Worm (Caenorhabditis elegans) whole organism, early embryonic: ENCODE data around the gene Y54G2A.52.

Experiments
- B0310.2 ChIP-seq: sonication (generic microtip); optimal IDR thresholded peaks from 2 replicates; lab custom pipeline; 2016; ENCODE audit warnings: mild to moderate bottlenecking, missing genetic modification characterization, missing compliant biosample characterization
- F13C5.2 ChIP-seq: sonication (generic microtip); optimal IDR thresholded peaks from 2 replicates; lab custom pipeline; 2017; ENCODE audit warnings: mild to moderate bottlenecking, missing genetic modification characterization, inconsistent platforms, missing compliant biosample characterization
- aly-1 ChIP-seq: sonication (generic microtip); optimal IDR thresholded peaks from 2 replicates; lab custom pipeline; 2016; ENCODE audit warnings: missing genetic modification characterization, missing compliant biosample characterization
- ama-1 ChIP-seq: fragments of 150-350 bp; optimal IDR thresholded peaks from 2 replicates; lab custom pipeline; 2014
- ceh-13 ChIP-seq: fragments of 200-800 bp; sonication (Bioruptor generic); optimal IDR thresholded peaks from 2 replicates; lab custom pipeline; 2018; ENCODE audit warnings: mild to moderate bottlenecking, missing genetic modification characterization, missing compliant biosample characterization
- ceh-36 ChIP-seq: sonication (generic microtip); optimal IDR thresholded peaks from 2 replicates; lab custom pipeline; 2016; ENCODE audit warnings: missing genetic modification characterization, inconsistent platforms, missing compliant biosample characterization
- ets-7 ChIP-seq: sonication (generic microtip); optimal IDR thresholded peaks from 2 replicates; lab custom pipeline; 2016; ENCODE audit warnings: missing genotype, missing genetic modification characterization, missing compliant biosample characterization
- flt-1 ChIP-seq: fragments of 200-800 bp; sonication (Bioruptor generic); IDR thresholded peaks from 2 replicates; pipeline ENCODE4 v1.3.6; 2022; ENCODE audit warnings: missing genetic modification characterization, missing compliant biosample characterization
- hmbx-1 ChIP-seq: sonication (generic microtip); optimal IDR thresholded peaks from 2 replicates; lab custom pipeline; 2016; ENCODE audit warnings: mild to moderate bottlenecking, missing genetic modification characterization, missing compliant biosample characterization
- hmg-4 ChIP-seq: fragments of 200-800 bp; sonication (Bioruptor generic); optimal IDR thresholded peaks from 2 replicates; lab custom pipeline; 2018; ENCODE audit warnings: mild to moderate bottlenecking, missing genetic modification characterization, missing compliant biosample characterization
- hnd-1 ChIP-seq: sonication (generic microtip); optimal IDR thresholded peaks from 2 replicates; lab custom pipeline; 2016; ENCODE audit warnings: missing genetic modification characterization, missing compliant biosample characterization
- pes-1 ChIP-seq: fragments of 200-800 bp; sonication (Bioruptor generic); IDR thresholded peaks from 2 replicates; pipeline ENCODE4 v1.3.6; 2022; ENCODE audit warnings: missing genetic modification reagents, missing genetic modification characterization, missing compliant biosample characterization
- scrt-1 ChIP-seq: fragments of 200-800 bp; sonication (Bioruptor generic); IDR thresholded peaks from 2 replicates; pipeline ENCODE4 v1.3.6; 2022; ENCODE audit warnings: missing genetic modification characterization, missing compliant biosample characterization
- sea-1 ChIP-seq: fragments of 200-800 bp; sonication (Bioruptor generic); conservative IDR thresholded peaks from 2 replicates; pipeline ENCODE4 v1.3.6; 2022; ENCODE audit warnings: missing genetic modification characterization, missing compliant biosample characterization
- tbx-11 ChIP-seq: fragments of 200-800 bp; sonication (Bioruptor generic); IDR thresholded peaks from 2 replicates; pipeline ENCODE4 v1.3.6; 2022; ENCODE audit warnings: missing genetic modification characterization, missing compliant biosample characterization
- tbx-37 ChIP-seq: fragments of 200-800 bp; sonication (Bioruptor generic); conservative IDR thresholded peaks from 2 replicates; pipeline ENCODE4 v1.3.6; 2022; ENCODE audit warnings: missing genetic modification reagents, missing genetic modification characterization, missing compliant biosample characterization
- tra-4 ChIP-seq: sonication (generic microtip); optimal IDR thresholded peaks from 2 replicates; lab custom pipeline; 2017; ENCODE audit warnings: missing genetic modification characterization, missing compliant biosample characterization

Y54G2A.52 gene

DNA sequence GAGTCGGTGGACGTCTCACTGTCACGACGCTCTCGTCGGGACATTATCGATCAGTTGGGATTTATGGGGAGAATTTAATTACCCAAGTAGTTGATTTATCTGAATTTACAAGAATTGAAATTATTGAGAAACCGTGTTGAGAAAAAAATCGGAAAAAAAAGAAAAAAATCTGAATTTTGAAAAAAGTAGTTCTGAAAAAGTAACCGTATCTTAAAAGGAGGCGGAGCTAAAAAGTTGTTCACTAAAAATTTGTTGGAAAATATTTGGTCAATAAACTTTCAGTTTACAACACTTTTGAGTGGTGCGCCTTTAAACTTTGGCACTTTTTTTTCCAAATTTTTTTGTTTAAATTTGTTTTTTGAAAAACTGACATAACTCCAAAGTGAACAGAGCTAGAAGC is 26.8 kb downstream of the Y54G2A.52 start, which contains the start of gene Y54G2A.11:
Gene Y54G2A.11 (minus strand): TSS at position 101 of the 400 bp plus-strand sequence.
- TF ChIP-seq F13C5.2 = no peak
- TF ChIP-seq tbx-37 = no peak
- TF ChIP-seq ets-7 (tag; lab: Kevin White, UChicago) = no peak
- TF ChIP-seq tbx-11 (GFP tag; lab: Robert Waterston, UW) = no peak

DNA sequence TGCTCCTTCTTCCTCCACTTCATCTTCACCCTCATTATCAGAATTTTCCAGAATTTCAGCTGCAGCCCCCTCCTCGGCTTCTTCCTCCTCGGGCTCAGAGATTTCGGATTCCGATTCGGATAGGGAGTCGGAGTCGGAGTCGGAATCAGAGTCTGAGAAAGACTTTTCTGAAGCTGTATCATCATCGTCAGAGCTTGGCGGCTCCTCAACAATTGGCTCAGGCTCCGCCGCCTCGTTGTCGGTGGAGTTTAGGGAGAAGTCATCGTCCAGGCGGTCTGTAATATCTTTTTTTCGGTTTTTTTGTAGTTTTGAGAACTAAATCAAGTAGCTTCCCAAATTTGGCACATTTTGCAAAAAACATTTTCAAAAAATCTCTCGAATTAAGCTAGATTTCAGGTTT is 27.7 kb downstream of the Y54G2A.52 start:
- TF ChIP-seq B0310.2 (tag; lab: Kevin White, UChicago) (no peak), tbx-37 (no peak), ceh-36 (tag; lab: Kevin White, UChicago) (no peak), aly-1 (tag; lab: Kevin White, UChicago) (no peak), ama-1 (lab: Kevin White, UChicago) (no peak), ets-7 (tag; lab: Kevin White, UChicago) (no peak), F13C5.2 (no peak), pes-1 (no peak), flt-1 (GFP tag; lab: Robert Waterston, UW) (no peak), hmg-4 (GFP tag; lab: Kevin White, UChicago) (no peak), sea-1 (no peak), hnd-1 (tag; lab: Kevin White, UChicago) (no peak), tra-4 (tag; lab: Kevin White, UChicago) (no peak), scrt-1 (no peak), ceh-13 (GFP tag; lab: Kevin White, UChicago) (no peak), tbx-11 (GFP tag; lab: Robert Waterston, UW) (no peak)

DNA sequence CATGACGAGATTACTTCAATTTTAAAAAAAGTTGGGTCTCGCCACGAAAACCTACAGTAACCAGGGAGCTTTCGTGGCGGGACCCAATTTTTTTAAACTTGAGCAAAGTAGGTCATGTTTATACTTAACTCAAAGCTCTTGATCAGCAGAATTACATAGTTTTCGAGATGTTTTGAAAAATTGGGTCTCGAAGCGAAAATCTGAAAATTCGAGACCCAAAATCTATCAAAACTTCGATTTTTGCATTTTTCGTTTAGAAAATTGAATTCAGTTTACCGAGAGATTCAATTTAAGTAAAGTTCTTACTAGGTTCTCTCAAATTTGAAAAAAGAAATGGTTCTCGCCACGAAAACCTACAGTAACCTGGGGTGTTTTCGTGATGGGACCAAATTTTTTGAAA is 28.4 kb downstream of the Y54G2A.52 start:
- TF ChIP-seq ets-7 (tag; lab: Kevin White, UChicago) (no peak), ceh-36 (tag; lab: Kevin White, UChicago) (no peak), tbx-11 (GFP tag; lab: Robert Waterston, UW) (no peak), hmbx-1 (tag; lab: Kevin White, UChicago) (no peak), aly-1 (tag; lab: Kevin White, UChicago) (no peak), sea-1 (no peak), pes-1 (no peak), scrt-1 (no peak), tbx-37 (no peak), F13C5.2 (no peak), tra-4 (tag; lab: Kevin White, UChicago) (no peak), hnd-1 (tag; lab: Kevin White, UChicago) (no peak), ceh-13 (GFP tag; lab: Kevin White, UChicago) (no peak), hmg-4 (GFP tag; lab: Kevin White, UChicago) (no peak), B0310.2 (tag; lab: Kevin White, UChicago) (no peak), ama-1 (lab: Kevin White, UChicago) (no peak), flt-1 (GFP tag; lab: Robert Waterston, UW) (no peak)

DNA sequence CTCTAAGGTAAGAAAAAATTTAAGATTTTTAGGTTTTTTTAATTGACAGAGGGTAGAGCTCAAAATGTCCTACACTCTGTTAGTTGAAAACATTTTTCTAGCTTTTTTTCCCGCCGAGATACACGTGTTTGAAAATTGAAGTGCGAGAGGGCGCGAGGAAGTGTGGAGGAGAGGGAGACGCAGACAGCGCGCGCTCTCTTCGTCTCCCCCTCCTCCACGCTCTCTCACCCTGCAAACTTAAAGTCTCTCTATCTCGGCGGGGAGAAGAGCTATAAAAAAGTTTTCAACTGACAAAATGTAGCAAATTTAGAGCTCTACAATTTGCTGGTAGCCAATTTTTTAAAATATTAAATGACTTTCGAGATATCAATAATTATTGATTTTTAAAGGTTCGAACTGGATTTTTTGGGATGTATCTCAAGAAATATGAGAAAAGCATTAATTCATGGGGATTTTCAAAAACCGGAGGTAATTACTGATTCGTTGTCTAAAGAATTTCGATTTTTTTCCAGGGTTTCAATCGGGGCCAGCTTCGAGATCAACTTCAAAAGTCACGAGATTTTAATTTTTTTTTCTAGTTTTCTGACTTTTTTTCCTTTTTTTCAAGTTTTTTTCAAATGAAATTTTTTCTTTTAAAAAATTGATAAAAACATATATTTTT is 33.3 kb downstream of the Y54G2A.52 start:
- TF ChIP-seq scrt-1 (no peak), hnd-1 (tag; lab: Kevin White, UChicago) (no peak), tra-4 (tag; lab: Kevin White, UChicago) (no peak), ceh-13 (GFP tag; lab: Kevin White, UChicago) (no peak), pes-1 (no peak), ceh-36 (tag; lab: Kevin White, UChicago) (no peak), tbx-37 (no peak)

DNA sequence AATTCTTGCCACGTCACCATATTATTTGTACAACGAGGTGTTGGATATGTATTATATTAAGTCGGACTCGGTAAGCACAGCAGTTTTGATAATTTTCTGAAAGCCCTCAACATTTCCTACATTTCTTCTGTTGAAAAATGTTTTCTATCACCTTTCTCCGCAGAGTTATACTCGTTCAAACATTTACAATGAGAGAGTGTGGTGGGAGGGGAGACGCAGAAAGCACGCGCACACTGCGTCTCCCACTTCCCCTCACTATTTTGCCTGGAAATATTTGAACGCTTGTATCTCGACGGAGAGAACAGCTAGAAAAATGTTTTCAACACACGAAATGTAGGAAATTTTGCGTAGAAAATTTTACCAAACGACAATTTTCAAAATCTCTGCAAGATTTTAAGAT is 34.3 kb downstream of the Y54G2A.52 start:
- TF ChIP-seq sea-1 (no peak), ceh-13 (GFP tag; lab: Kevin White, UChicago) (no peak), flt-1 (GFP tag; lab: Robert Waterston, UW) (no peak)

DNA sequence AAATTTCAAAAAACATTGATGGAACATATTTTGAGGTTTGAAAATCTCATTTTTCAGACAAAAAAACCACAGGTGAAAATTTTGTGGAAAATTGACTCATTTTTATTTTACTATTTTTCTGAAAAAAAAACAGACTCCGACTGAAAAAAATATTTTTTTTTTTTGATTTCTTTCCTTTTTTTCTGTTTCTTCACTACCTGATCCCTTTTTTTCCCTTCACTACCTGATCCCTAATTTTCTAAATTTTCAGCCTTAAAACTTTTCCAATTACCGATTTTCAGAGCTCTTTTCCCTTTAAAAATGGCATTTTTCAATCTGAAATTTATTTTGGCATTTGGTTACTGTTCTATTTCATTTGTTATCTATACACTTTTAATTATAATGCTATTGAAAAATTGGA is 36.1 kb downstream of the Y54G2A.52 start, which contains the start of gene Y54G2A.77:
Gene Y54G2A.77 (plus strand): TSS at position 301 of the 400 bp plus-strand sequence.
- TF ChIP-seq hmbx-1 (tag; lab: Kevin White, UChicago) = no peak
- no peak for TF ChIP-seq B0310.2 (tag; lab: Kevin White, UChicago)
- TF ChIP-seq tbx-11 (GFP tag; lab: Robert Waterston, UW) = no peak
- TF ChIP-seq aly-1 (tag; lab: Kevin White, UChicago) = no peak
- no peak for TF ChIP-seq pes-1
- no peak for TF ChIP-seq ceh-36 (tag; lab: Kevin White, UChicago)
- no peak for TF ChIP-seq hnd-1 (tag; lab: Kevin White, UChicago)
- TF ChIP-seq ceh-13 (GFP tag; lab: Kevin White, UChicago) = no peak
- TF ChIP-seq hmg-4 (GFP tag; lab: Kevin White, UChicago) = no peak
- no peak for TF ChIP-seq ets-7 (tag; lab: Kevin White, UChicago)
- TF ChIP-seq flt-1 (GFP tag; lab: Robert Waterston, UW) = no peak
- no peak for TF ChIP-seq scrt-1

DNA sequence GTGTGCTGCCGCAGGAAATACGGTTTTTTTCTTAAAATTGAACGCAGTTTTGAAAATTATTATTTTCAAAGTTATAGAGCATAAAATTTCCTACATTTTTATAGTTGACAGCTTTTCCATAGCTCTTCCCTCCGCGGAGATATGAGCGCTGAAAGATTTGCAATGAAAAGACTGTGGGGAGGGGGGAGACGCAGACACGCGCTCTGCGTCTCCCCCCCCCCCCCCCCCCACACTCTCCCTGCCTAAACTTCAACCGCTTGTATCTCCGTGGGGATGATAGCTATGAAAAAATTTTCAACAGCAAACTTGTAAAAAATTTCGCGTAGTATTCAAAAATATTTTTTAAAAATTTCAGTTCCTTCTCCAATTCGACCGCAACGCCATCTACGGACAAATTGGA is 37.0 kb downstream of the Y54G2A.52 start:
- TF ChIP-seq tra-4 (tag; lab: Kevin White, UChicago) (no peak), B0310.2 (tag; lab: Kevin White, UChicago) (no peak), ceh-13 (GFP tag; lab: Kevin White, UChicago) (no peak), pes-1 (no peak), hnd-1 (tag; lab: Kevin White, UChicago) (no peak), sea-1 (no peak), scrt-1 (no peak), aly-1 (tag; lab: Kevin White, UChicago) (no peak), hmbx-1 (tag; lab: Kevin White, UChicago) (no peak), tbx-37 (no peak), ets-7 (tag; lab: Kevin White, UChicago) (no peak), F13C5.2 (no peak), flt-1 (GFP tag; lab: Robert Waterston, UW) (no peak), tbx-11 (GFP tag; lab: Robert Waterston, UW) (no peak)
